Fruit fly (Drosophila melanogaster): ENCODE data around the gene Nelf-A.

Gene Nelf-A

dm6 chr3R:21184373-21185132 is 39.0 kb upstream of the Nelf-A start (continued):
- TF ChIP-seq CG2129 (GFP tag; IDR thresholded peaks at IDR 0.05; ENCODE audit: partially characterized antibody), result no peak
- TF ChIP-seq CG33557 (GFP tag; optimal IDR thresholded peaks at IDR 0.05), result peak; percentile 15
- TF ChIP-seq CG10209 (GFP tag; optimal IDR thresholded peaks at IDR 0.05), result peak; percentile 65
- TF ChIP-seq CG8359 (GFP tag; optimal IDR thresholded peaks at IDR 0.05; ENCODE audit: borderline replicate concordance), result peak; percentile 54
- TF ChIP-seq slp2 (GFP tag; optimal IDR thresholded peaks at IDR 0.05), result peak; percentile 68
- TF ChIP-seq hth (optimal IDR thresholded peaks at IDR 0.05), result no peak
- TF ChIP-seq Asciz (GFP tag; optimal IDR thresholded peaks at IDR 0.05), result peak; percentile 53
- TF ChIP-seq Xbp1 (GFP tag; optimal IDR thresholded peaks at IDR 0.05), result peak; percentile 87
- peak; percentile 38 for TF ChIP-seq CG18476 (GFP tag; optimal IDR thresholded peaks at IDR 0.05)
- peak; percentile 78 to 79 for TF ChIP-seq dpn (GFP tag; optimal IDR thresholded peaks at IDR 0.05)
- no peak for TF ChIP-seq lbe (GFP tag; optimal IDR thresholded peaks at IDR 0.05)
- peak; percentile 81 for TF ChIP-seq maf-S (GFP tag; optimal IDR thresholded peaks at IDR 0.05)
- peak; percentile 50; the same call in 1 of the 2 replicates for TF ChIP-seq bbx (GFP tag; IDR thresholded peaks at IDR 0.05; ENCODE audit: partially characterized antibody)
- TF ChIP-seq CG30020 (tag; optimal IDR thresholded peaks at IDR 0.05), result no peak
- 0 out of 3 replicates have a peak, but pooled peaks have one; percentile 50 for TF ChIP-seq CG7357 (GFP tag; IDR thresholded peaks at IDR 0.05)
- 0 out of 2 replicates have a peak, but pooled peaks have one; percentile 14 for TF ChIP-seq al (GFP tag; IDR thresholded peaks at IDR 0.05)
- peak in 1 of 3 experiments; percentile 31 for TF ChIP-seq lola (GFP tag; optimal IDR thresholded peaks at IDR 0.05)
- peak; percentile 73 for TF ChIP-seq dysf (GFP tag; IDR thresholded peaks at IDR 0.05)
- no peak for TF ChIP-seq bigmax (GFP tag; optimal IDR thresholded peaks at IDR 0.05)
- peak; percentile 55 for TF ChIP-seq fd96Cb (tag; optimal IDR thresholded peaks at IDR 0.05)
- TF ChIP-seq sug (tag; optimal IDR thresholded peaks at IDR 0.05), result peak; percentile 68
- TF ChIP-seq dimm (GFP tag; IDR thresholded peaks at IDR 0.05), result no peak
- TF ChIP-seq Mes4 (GFP tag; optimal IDR thresholded peaks at IDR 0.05), result peak; percentile 66
- peak; percentile 78 for TF ChIP-seq tin (GFP tag; optimal IDR thresholded peaks at IDR 0.05)
- peak; percentile 73 for TF ChIP-seq ttk (GFP tag; IDR thresholded peaks at IDR 0.05)
- peak; percentile 53 for TF ChIP-seq btn (GFP tag; optimal IDR thresholded peaks at IDR 0.05)
- peak; percentile 59 for TF ChIP-seq Bteb2 (GFP tag; optimal IDR thresholded peaks at IDR 0.05)
- TF ChIP-seq CG4707 (GFP tag; optimal IDR thresholded peaks at IDR 0.05), result peak; percentile 71
- TF ChIP-seq CG10147 (GFP tag; optimal IDR thresholded peaks at IDR 0.05), result peak; percentile 65
- no peak for TF ChIP-seq z (GFP tag; IDR thresholded peaks at IDR 0.05)
- peak; percentile 68 to 71 for TF ChIP-seq Pdp1 (GFP tag; optimal IDR thresholded peaks at IDR 0.05)
- no peak for TF ChIP-seq cas (GFP tag; IDR thresholded peaks at IDR 0.05)
- TF ChIP-seq Dfd (GFP tag; optimal IDR thresholded peaks at IDR 0.05), result peak in 1 of 2 experiments; percentile 81
- peak in 1 of 2 experiments; percentile 68 for TF ChIP-seq insv (GFP tag; optimal IDR thresholded peaks at IDR 0.05)
- TF ChIP-seq CG6254 (GFP tag; optimal IDR thresholded peaks at IDR 0.05), result peak; percentile 67
- peak; percentile 44 for TF ChIP-seq CG15011 (GFP tag; optimal IDR thresholded peaks at IDR 0.05)
- peak; percentile 43 for TF ChIP-seq wek (GFP tag; optimal IDR thresholded peaks at IDR 0.05)
- TF ChIP-seq CG14667 (GFP tag; IDR thresholded peaks at IDR 0.05), result peak; percentile 55; the same call in 1 of the 2 replicates
- TF ChIP-seq Taf1 (GFP tag; IDR thresholded peaks at IDR 0.05), result no peak
- peak; percentile 78 for TF ChIP-seq CG1603 (tag; optimal IDR thresholded peaks at IDR 0.05)
- peak; percentile 98 for TF ChIP-seq Med (GFP tag)
- TF ChIP-seq slou (GFP tag; optimal IDR thresholded peaks at IDR 0.05), result peak; percentile 8
- no peak; the same call in 1 of the 2 replicates for TF ChIP-seq wor (GFP tag; IDR thresholded peaks at IDR 0.05)
- TF ChIP-seq Side (GFP tag; optimal IDR thresholded peaks at IDR 0.05), result peak; percentile 59
- peak; percentile 100 for TF ChIP-seq CG14965 (GFP tag; optimal IDR thresholded peaks at IDR 0.05; ENCODE audit: borderline replicate concordance)
- peak; percentile 71 for TF ChIP-seq emc (GFP tag; optimal IDR thresholded peaks at IDR 0.05)
- TF ChIP-seq nmo (GFP tag; optimal IDR thresholded peaks at IDR 0.05), result peak; percentile 71
- peak; percentile 58 for TF ChIP-seq tx (GFP tag; optimal IDR thresholded peaks at IDR 0.05)
